Fruit fly (Drosophila melanogaster) Kc167 (cell line): Measurements from ENCODE around the gene CG13055.

ENCODE experiments used
- Myc ChIP-seq: fragments of >200 bp; optimal IDR thresholded peaks from 2 replicates; lab custom pipeline; 2017; ENCODE audit warnings: missing external identifiers
- Sin3A ChIP-seq: fragments of >200 bp; optimal IDR thresholded peaks from 2 replicates; lab custom pipeline; 2018; ENCODE audit warnings: missing external identifiers
- h ChIP-seq: fragments of >200 bp; optimal IDR thresholded peaks from 3 replicates; lab custom pipeline; 2018; ENCODE audit warnings: missing external identifiers
- insv ChIP-seq: fragments of >200 bp; optimal IDR thresholded peaks from 3 replicates; lab custom pipeline; 2018; ENCODE audit warnings: missing external identifiers
- psq ChIP-seq: fragments of >200 bp; optimal IDR thresholded peaks from 2 replicates; lab custom pipeline; 2017; ENCODE audit warnings: missing external identifiers

dm6 chr3L:16204128-16204527 lies 48.0 kb downstream of the CG13055 start:
- TF ChIP-seq insv (lab: Kevin White, UChicago) (no peak), Myc (lab: Kevin White, UChicago) (no peak), h (no peak), psq (lab: Kevin White, UChicago) (no peak), Sin3A (lab: Kevin White, UChicago) (no peak)
